Fruit fly (Drosophila melanogaster) whole organism, embryonic: ENCODE measurements around the gene CG3655.

Source experiments
- Ada2b ChIP-seq: fragments of 200-800 bp; sonication (Bioruptor generic); IDR thresholded peaks from 2 replicates; pipeline ENCODE4 v1.3.6; 2022; ENCODE audit warnings: missing biosample characterization, missing genetic modification characterization
- CG10543 ChIP-seq: fragments of 200-800 bp; sonication (Bioruptor generic); optimal IDR thresholded peaks from 3 replicates; lab custom pipeline; 2017; ENCODE audit warnings: missing biosample characterization, mild to moderate bottlenecking, missing genetic modification characterization, moderate library complexity
- CG11093 ChIP-seq: fragments of 200-800 bp; sonication (Bioruptor generic); IDR thresholded peaks from 3 replicates; pipeline ENCODE4 v1.3.6; 2022; ENCODE audit warnings: missing biosample characterization, missing genetic modification characterization
- CG15601 ChIP-seq: fragments of 200-800 bp; sonication (Bioruptor generic); optimal IDR thresholded peaks from 3 replicates; lab custom pipeline; 2019; ENCODE audit warnings: missing biosample characterization, mild to moderate bottlenecking, missing genetic modification characterization, moderate library complexity
- CG1602 ChIP-seq: fragments of 200-800 bp; sonication (Bioruptor generic); optimal IDR thresholded peaks from 3 replicates; lab custom pipeline; 2016; ENCODE audit warnings: missing biosample characterization, missing genetic modification characterization
- CG16779 ChIP-seq: fragments of 200-800 bp; sonication (Bioruptor generic); IDR thresholded peaks from 2 replicates; pipeline ENCODE4 v1.3.6; 2022; ENCODE audit warnings: missing biosample characterization, missing genetic modification characterization
- CG18599 ChIP-seq: fragments of 200-800 bp; sonication (Bioruptor generic); optimal IDR thresholded peaks from 3 replicates; lab custom pipeline; 2017; ENCODE audit warnings: missing biosample characterization, missing genetic modification characterization, mild to moderate bottlenecking, moderate library complexity, missing genetic modification reagents
- CG2678 ChIP-seq: fragments of 200-800 bp; sonication (Bioruptor generic); optimal IDR thresholded peaks from 3 replicates; lab custom pipeline; 2019; ENCODE audit warnings: missing biosample characterization, mild to moderate bottlenecking, missing genetic modification characterization, moderate library complexity
- CG30403 ChIP-seq: fragments of 200-800 bp; sonication (Bioruptor generic); optimal IDR thresholded peaks from 3 replicates; lab custom pipeline; 2016; ENCODE audit warnings: missing biosample characterization, missing genetic modification characterization
- CG3407 ChIP-seq: fragments of 200-800 bp; sonication (Bioruptor generic); optimal IDR thresholded peaks from 2 replicates; lab custom pipeline; 2018; ENCODE audit warnings: missing biosample characterization, mild to moderate bottlenecking, missing genetic modification characterization
- CG34376 ChIP-seq: fragments of 200-800 bp; sonication (Bioruptor generic); optimal IDR thresholded peaks from 2 replicates; lab custom pipeline; 2018; ENCODE audit warnings: missing biosample characterization, mild to moderate bottlenecking, missing genetic modification characterization
- CG34422 ChIP-seq: fragments of 200-800 bp; sonication (Bioruptor generic); IDR thresholded peaks from 3 replicates; pipeline ENCODE4 v1.3.6; 2022; ENCODE audit warnings: missing biosample characterization, missing genetic modification characterization
- CG3995 ChIP-seq: fragments of 200-800 bp; sonication (Bioruptor generic); optimal IDR thresholded peaks from 3 replicates; lab custom pipeline; 2016; ENCODE audit warnings: missing biosample characterization, missing genetic modification characterization
- CG4282 ChIP-seq: fragments of 200-800 bp; sonication (Bioruptor generic); optimal IDR thresholded peaks from 2 replicates; lab custom pipeline; 2016; ENCODE audit warnings: missing biosample characterization, missing genetic modification characterization
- CG4404 ChIP-seq: fragments of 200-800 bp; sonication (Bioruptor generic); IDR thresholded peaks from 2 replicates; pipeline ENCODE4 v1.3.6; 2022; ENCODE audit warnings: missing biosample characterization, missing genetic modification characterization
- CG6683 ChIP-seq: fragments of 200-800 bp; sonication (Bioruptor generic); optimal IDR thresholded peaks from 2 replicates; lab custom pipeline; 2017; ENCODE audit warnings: missing biosample characterization, mild to moderate bottlenecking, missing genetic modification characterization, missing genetic modification reagents
- CG7357 ChIP-seq: fragments of 200-800 bp; sonication (Bioruptor generic); IDR thresholded peaks from 3 replicates; pipeline ENCODE4 v1.3.6; 2022; ENCODE audit warnings: missing biosample characterization, missing genetic modification characterization
- CG7745 ChIP-seq: fragments of 200-800 bp; sonication (Bioruptor generic); optimal IDR thresholded peaks from 2 replicates; lab custom pipeline; 2018; ENCODE audit warnings: missing biosample characterization, mild to moderate bottlenecking, missing genetic modification characterization, moderate library complexity
- CG8944 ChIP-seq: fragments of 200-800 bp; sonication (Bioruptor generic); optimal IDR thresholded peaks from 3 replicates; lab custom pipeline; 2016; ENCODE audit warnings: missing biosample characterization, missing genetic modification characterization
- CG9437 ChIP-seq: fragments of 200-800 bp; sonication (Bioruptor generic); optimal IDR thresholded peaks from 2 replicates; lab custom pipeline; 2018; ENCODE audit warnings: missing biosample characterization, mild to moderate bottlenecking, missing genetic modification characterization
- CG9727 ChIP-seq: fragments of 200-800 bp; sonication (Bioruptor generic); optimal IDR thresholded peaks from 3 replicates; lab custom pipeline; 2017; ENCODE audit warnings: missing biosample characterization, mild to moderate bottlenecking, missing genetic modification characterization
- CkIIα-i1 ChIP-seq: fragments of 200-800 bp; sonication (Bioruptor generic); IDR thresholded peaks from 2 replicates; pipeline ENCODE4 v1.3.6; 2022; ENCODE audit warnings: missing biosample characterization, missing genetic modification characterization
- ERR ChIP-seq: fragments of 200-800 bp; sonication (Bioruptor generic); optimal IDR thresholded peaks from 2 replicates; lab custom pipeline; 2016; ENCODE audit warnings: missing biosample characterization, missing genetic modification characterization
- Ets65A ChIP-seq: fragments of 200-800 bp; sonication (Bioruptor generic); peaks from one replicate; lab custom pipeline; 2016; ENCODE audit warnings: missing biosample characterization, missing genetic modification characterization
- Gug ChIP-seq: fragments of 200-800 bp; sonication (Bioruptor generic); IDR thresholded peaks from 4 replicates; pipeline ENCODE4 v1.3.6; 2022; ENCODE audit warnings: missing biosample characterization, missing genetic modification characterization
- HLHmδ ChIP-seq: fragments of 200-800 bp; sonication (Bioruptor generic); optimal IDR thresholded peaks from 2 replicates; lab custom pipeline; 2018; ENCODE audit warnings: missing biosample characterization, mild to moderate bottlenecking, missing genetic modification characterization, moderate library complexity
- Kr ChIP-seq: fragments of 200-800 bp; sonication (Bioruptor generic); optimal IDR thresholded peaks from 2 replicates; lab custom pipeline; 2017; ENCODE audit warnings: missing biosample characterization, mild to moderate bottlenecking, missing genetic modification characterization
- Nf-YA ChIP-seq: fragments of 200-800 bp; sonication (Bioruptor generic); IDR thresholded peaks from 2 replicates; pipeline ENCODE4 v1.3.6; 2022; ENCODE audit warnings: missing biosample characterization, missing genetic modification characterization
- Spps ChIP-seq: fragments of 200-800 bp; sonication (Bioruptor generic); optimal IDR thresholded peaks from 2 replicates; lab custom pipeline; 2018; ENCODE audit warnings: missing biosample characterization, mild to moderate bottlenecking, missing genetic modification characterization
- Sry-δ ChIP-seq: fragments of 200-800 bp; sonication (Bioruptor generic); optimal IDR thresholded peaks from 2 replicates; lab custom pipeline; 2016; ENCODE audit warnings: missing biosample characterization, missing genetic modification characterization
- TFAM ChIP-seq: fragments of 200-800 bp; sonication (Bioruptor generic); optimal IDR thresholded peaks from 2 replicates; lab custom pipeline; 2017; ENCODE audit warnings: missing biosample characterization, missing genetic modification characterization, inconsistent platforms
- Taf1 ChIP-seq: fragments of 200-800 bp; sonication (Bioruptor generic); IDR thresholded peaks from 2 replicates; pipeline ENCODE4 v1.3.6; 2022; ENCODE audit warnings: missing biosample characterization, missing genetic modification characterization
- crp ChIP-seq, 2 experiments: fragments of 200-800 bp; sonication (Bioruptor generic); optimal IDR thresholded peaks; 2 replicates in 1 of 2; 3 replicates in 1 of 2; lab custom pipeline; 2017; ENCODE audit warnings: missing biosample characterization in 2 of 2, missing genetic modification characterization in 2 of 2, mild to moderate bottlenecking in 1 of 2, moderate library complexity in 1 of 2
- dati ChIP-seq: fragments of 200-800 bp; sonication (Bioruptor generic); IDR thresholded peaks from 2 replicates; pipeline ENCODE4 v1.3.6; 2022; ENCODE audit warnings: missing biosample characterization, missing genetic modification characterization
- dysf ChIP-seq: fragments of 200-800 bp; sonication (Bioruptor generic); IDR thresholded peaks from 3 replicates; pipeline ENCODE4 v1.3.6; 2022; ENCODE audit warnings: missing biosample characterization, missing genetic modification characterization
- emc ChIP-seq: fragments of 200-800 bp; sonication (Bioruptor generic); optimal IDR thresholded peaks from 2 replicates; lab custom pipeline; 2016; ENCODE audit warnings: missing biosample characterization, missing genetic modification characterization
- exex ChIP-seq: fragments of 200-800 bp; sonication (Bioruptor generic); optimal IDR thresholded peaks from 4 replicates; lab custom pipeline; 2018; ENCODE audit warnings: missing biosample characterization, mild to moderate bottlenecking, missing genetic modification characterization, moderate library complexity
- lmd ChIP-seq: fragments of 200-800 bp; sonication (Bioruptor generic); IDR thresholded peaks from 2 replicates; pipeline ENCODE4 v1.3.6; 2022; ENCODE audit warnings: missing biosample characterization, missing genetic modification characterization
- lola ChIP-seq, 3 experiments: fragments of >200 bp in 2 of 3; fragments of 200-800 bp in 1 of 3; sonication (Bioruptor generic) in 1 of 3; optimal IDR thresholded peaks; 2 replicates each; lab custom pipeline; 2017 to 2019; ENCODE audit warnings: missing biosample characterization in 3 of 3, missing genetic modification characterization in 3 of 3, mild to moderate bottlenecking in 1 of 3, moderate library complexity in 1 of 3
- nerfin-2 ChIP-seq: fragments of 200-800 bp; sonication (Bioruptor generic); IDR thresholded peaks from 2 replicates; pipeline ENCODE4 v1.3.6; 2022; ENCODE audit warnings: missing biosample characterization, missing genetic modification characterization; ENCODE audit not compliant: partially characterized antibody
- peb ChIP-seq: fragments of 200-800 bp; sonication (Bioruptor generic); IDR thresholded peaks from 2 replicates; pipeline ENCODE4 v1.3.6; 2022; ENCODE audit warnings: missing biosample characterization, missing genetic modification characterization
- pho ChIP-seq: fragments of 200-800 bp; sonication (Bioruptor generic); optimal IDR thresholded peaks from 2 replicates; lab custom pipeline; 2016; ENCODE audit warnings: missing biosample characterization, missing genetic modification characterization
- repo ChIP-seq: fragments of 200-800 bp; sonication (Bioruptor generic); optimal IDR thresholded peaks from 2 replicates; lab custom pipeline; 2016; ENCODE audit warnings: missing biosample characterization, missing genetic modification characterization
- row ChIP-seq: fragments of 200-800 bp; sonication (Bioruptor generic); IDR thresholded peaks from 3 replicates; pipeline ENCODE4 v1.3.6; 2022; ENCODE audit warnings: missing biosample characterization, missing genetic modification characterization
- shn ChIP-seq: fragments of 200-800 bp; sonication (Bioruptor generic); optimal IDR thresholded peaks from 3 replicates; lab custom pipeline; 2016; ENCODE audit warnings: missing biosample characterization, missing genetic modification characterization
- sisA ChIP-seq: fragments of 200-800 bp; sonication (Bioruptor generic); IDR thresholded peaks from 2 replicates; pipeline ENCODE4 v1.3.6; 2022; ENCODE audit warnings: missing biosample characterization, missing genetic modification characterization
- tna ChIP-seq: fragments of 200-800 bp; sonication (Bioruptor generic); IDR thresholded peaks from 2 replicates; pipeline ENCODE4 v1.3.6; 2022; ENCODE audit warnings: missing biosample characterization, missing genetic modification characterization; ENCODE audit not compliant: partially characterized antibody
- trh ChIP-seq: fragments of 200-800 bp; sonication (Bioruptor generic); optimal IDR thresholded peaks from 2 replicates; lab custom pipeline; 2016; ENCODE audit warnings: missing biosample characterization, missing genetic modification characterization
- unpg ChIP-seq: fragments of 200-800 bp; sonication (Bioruptor generic); optimal IDR thresholded peaks from 3 replicates; lab custom pipeline; 2018; ENCODE audit warnings: missing biosample characterization, mild to moderate bottlenecking, missing genetic modification characterization, moderate library complexity
- wek ChIP-seq: fragments of 200-800 bp; sonication (Bioruptor generic); optimal IDR thresholded peaks from 3 replicates; lab custom pipeline; 2018; ENCODE audit warnings: missing biosample characterization, mild to moderate bottlenecking, missing genetic modification characterization, moderate library complexity

CG3655 gene

DNA sequence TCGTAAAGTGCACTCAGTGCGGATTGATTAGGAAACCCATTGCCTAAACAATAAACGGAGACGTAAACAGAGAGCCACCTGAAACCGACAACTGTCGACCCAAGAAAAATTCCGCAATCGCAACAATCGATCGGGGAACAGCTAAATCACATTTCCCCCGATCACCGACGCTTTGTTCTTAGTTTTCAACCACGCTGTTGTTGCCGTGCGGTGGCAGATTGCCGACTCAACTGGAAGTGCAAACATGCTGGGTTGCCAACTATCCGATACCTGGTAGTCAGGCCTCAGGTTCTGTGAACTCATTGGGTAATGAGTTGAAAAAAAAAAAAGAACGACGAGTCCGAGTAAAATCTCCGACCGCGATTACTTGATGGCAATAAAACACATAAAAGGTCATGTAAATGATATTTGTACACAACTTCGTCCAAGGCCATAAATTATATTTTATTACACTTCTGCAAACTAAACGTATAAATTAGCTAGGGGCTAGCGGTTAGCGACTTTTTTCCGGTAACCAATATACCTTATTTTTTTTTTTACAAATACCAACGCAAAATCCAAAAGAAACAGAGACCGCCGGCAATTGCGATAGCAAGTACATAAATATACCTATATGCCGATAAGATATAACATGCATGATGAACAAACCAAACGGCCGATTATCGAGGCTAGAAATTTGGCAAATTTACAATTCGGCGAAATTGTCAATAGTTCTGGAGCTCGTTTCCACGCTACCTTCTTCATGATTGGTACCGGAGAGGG lies 35.6 kb upstream of the CG3655 start, which contains the start of gene CG11378:
Gene CG11378 (plus strand): TSS at position 712 of the 762 bp plus-strand sequence.
- TF ChIP-seq CG3407 (GFP tag; lab: Kevin White, UChicago) (no peak), pho (no peak), CG9437 (GFP tag; lab: Kevin White, UChicago) (no peak), CG7357 (GFP tag; lab: Robert Waterston, UW) (no peak), peb (no peak), dysf (no peak), tna (GFP tag; lab: Robert Waterston, UW) (0 out of 2 replicates have a peak, but pooled peaks have one; percentile 7), emc (GFP tag; lab: Kevin White, UChicago) (no peak), CG34376 (GFP tag; lab: Kevin White, UChicago) (peak; percentile 68), CG8944 (no peak), CG18599 (peak; percentile 16), CG11093 (no peak), CG1602 (no peak), CG30403 (GFP tag; lab: Kevin White, UChicago) (no peak), crp (GFP tag; optimal IDR thresholded peaks at IDR 0.05; lab: Kevin White, UChicago) (no peak), CG4282 (GFP tag; lab: Kevin White, UChicago) (no peak), exex (peak; percentile 66), repo (GFP tag; lab: Kevin White, UChicago) (no peak), CG10543 (GFP tag; lab: Kevin White, UChicago) (no peak), shn (GFP tag; lab: Kevin White, UChicago) (no peak), wek (GFP tag; lab: Kevin White, UChicago) (no peak), TFAM (GFP tag; lab: Kevin White, UChicago) (no peak), row (peak; percentile 31; the same call in 1 of the 3 replicates), Taf1 (GFP tag; lab: Robert Waterston, UW) (no peak), CkIIα-i1 (GFP tag; lab: Robert Waterston, UW) (no peak), trh (GFP tag; lab: Kevin White, UChicago) (no peak), CG3995 (peak; percentile 3), CG7745 (tag; lab: Kevin White, UChicago) (no peak), Ets65A (peak; percentile 31), lola (GFP tag; optimal IDR thresholded peaks at IDR 0.05; lab: Kevin White, UChicago) (no peak), CG6683 (no peak), HLHmδ (no peak), Ada2b (no peak), unpg (GFP tag; lab: Kevin White, UChicago) (no peak), nerfin-2 (GFP tag; lab: Robert Waterston, UW) (no peak), CG34422 (GFP tag; lab: Robert Waterston, UW) (no peak), sisA (GFP tag; lab: Robert Waterston, UW) (no peak), CG16779 (no peak), CG2678 (tag; lab: Kevin White, UChicago) (peak; percentile 27), Kr (GFP tag; lab: Kevin White, UChicago) (no peak), CG9727 (peak; percentile 12), CG4404 (GFP tag; lab: Robert Waterston, UW) (no peak), Sry-δ (GFP tag; lab: Kevin White, UChicago) (no peak), Gug (GFP tag; lab: Robert Waterston, UW) (no peak), lmd (no peak), ERR (GFP tag; lab: Kevin White, UChicago) (no peak), CG15601 (tag; lab: Kevin White, UChicago) (no peak), Nf-YA (GFP tag; lab: Robert Waterston, UW) (no peak), dati (GFP tag; lab: Robert Waterston, UW) (no peak), Spps (no peak)
